Fruit fly (Drosophila melanogaster): ENCODE measurements around the gene Obp28a.

dm6 chr2L:7532644-7533324 is 35.6 kb upstream of the Obp28a start:
- TF ChIP-seq usp (GFP tag; optimal IDR thresholded peaks at IDR 0.05) (no peak), pan (optimal IDR thresholded peaks at IDR 0.05) (no peak), CG8478 (optimal IDR thresholded peaks at IDR 0.05) (no peak), Dll (optimal IDR thresholded peaks at IDR 0.05) (no peak), psq (optimal IDR thresholded peaks at IDR 0.05) (no peak), EcR (GFP tag; optimal IDR thresholded peaks at IDR 0.05) (no peak)

Data from whole organism.